Fruit fly (Drosophila melanogaster) whole organism, prepupa: ENCODE data around the gene CG17633.
A peak's percentile ranks its signal among the peaks of the same experiment; 100 is the strongest.

Experiments used
- CG11902 ChIP-seq: fragments of 200-800 bp; sonication (Bioruptor generic); optimal IDR thresholded peaks from 3 replicates; lab custom pipeline; 2016; ENCODE audit warnings: missing biosample characterization, missing genetic modification characterization
- CG3919 ChIP-seq: fragments of 200-800 bp; sonication (Bioruptor generic); optimal IDR thresholded peaks from 3 replicates; lab custom pipeline; 2016; ENCODE audit warnings: missing biosample characterization, missing genetic modification characterization
- CG6854 ChIP-seq: fragments of 200-800 bp; sonication (Bioruptor generic); optimal IDR thresholded peaks from 2 replicates; lab custom pipeline; 2017; ENCODE audit warnings: missing biosample characterization, mild to moderate bottlenecking, missing genetic modification characterization
- Eip75B ChIP-seq: fragments of 200-800 bp; sonication (Bioruptor generic); optimal IDR thresholded peaks from 3 replicates; lab custom pipeline; 2016; ENCODE audit warnings: missing biosample characterization, missing genetic modification characterization
- Eip78C ChIP-seq: fragments of 200-800 bp; sonication (Bioruptor generic); peaks from one replicate; lab custom pipeline; 2016; ENCODE audit warnings: missing biosample characterization, missing genetic modification characterization
- Ets21C ChIP-seq: fragments of 200-800 bp; sonication (Bioruptor generic); optimal IDR thresholded peaks from 3 replicates; lab custom pipeline; 2016; ENCODE audit warnings: missing biosample characterization, missing genetic modification characterization
- Sox14 ChIP-seq: fragments of 200-800 bp; sonication (Bioruptor generic); optimal IDR thresholded peaks from 3 replicates; lab custom pipeline; 2016; ENCODE audit warnings: missing biosample characterization, missing genetic modification characterization
- acj6 ChIP-seq: fragments of 200-800 bp; sonication (Bioruptor generic); optimal IDR thresholded peaks from 3 replicates; lab custom pipeline; 2016; ENCODE audit warnings: missing biosample characterization, missing genetic modification characterization
- cyc ChIP-seq: fragments of 200-800 bp; sonication (Bioruptor generic); optimal IDR thresholded peaks from 3 replicates; lab custom pipeline; 2016; ENCODE audit warnings: missing biosample characterization, missing genetic modification characterization
- fd59A ChIP-seq: fragments of 200-800 bp; sonication (Bioruptor generic); optimal IDR thresholded peaks from 2 replicates; lab custom pipeline; 2017; ENCODE audit warnings: missing biosample characterization, mild to moderate bottlenecking, missing genetic modification characterization, missing genetic modification reagents
- fkh ChIP-seq: fragments of 200-800 bp; sonication (Bioruptor generic); optimal IDR thresholded peaks from 3 replicates; lab custom pipeline; 2017; ENCODE audit warnings: missing biosample characterization, mild to moderate bottlenecking, missing genetic modification characterization, moderate library complexity
- pdm3 ChIP-seq: fragments of 200-800 bp; sonication (Bioruptor generic); optimal IDR thresholded peaks from 3 replicates; lab custom pipeline; 2016; ENCODE audit warnings: missing biosample characterization, missing genetic modification characterization
- svp ChIP-seq: fragments of 200-800 bp; sonication (Bioruptor generic); peaks from one replicate; lab custom pipeline; 2016; ENCODE audit warnings: missing biosample characterization, missing genetic modification characterization

CG17633 gene

dm6 chr2L:9790535-9790992, 21.7 kb downstream of the CG17633 start, which contains the start of gene CG4036:
Gene CG4036, plus strand, starts transcription at chr2L:9790882.
- no peak for TF ChIP-seq pdm3 (GFP tag; lab: Kevin White, UChicago)
- no peak for TF ChIP-seq CG3919 (GFP tag; lab: Kevin White, UChicago)
- peak; percentile 16 for TF ChIP-seq CG6854
- TF ChIP-seq Sox14 = peak; percentile 31
- TF ChIP-seq, all 60 proteins: peak for 2

dm6 chr2L:9792945-9793344, 24.1 kb downstream of the CG17633 start, which contains the start of gene CG13123:
Gene CG13123, minus strand, starts transcription at chr2L:9793107.
- no peak for TF ChIP-seq Eip78C (GFP tag; lab: Kevin White, UChicago)
- TF ChIP-seq acj6 (GFP tag; lab: Kevin White, UChicago) = no peak
- TF ChIP-seq fkh (GFP tag; lab: Kevin White, UChicago) = peak; percentile 86
- no peak for TF ChIP-seq Eip75B
- no peak for TF ChIP-seq CG11902 (GFP tag; lab: Kevin White, UChicago)
- no peak for TF ChIP-seq fd59A (GFP tag; lab: Kevin White, UChicago)
- TF ChIP-seq Sox14 = peak; percentile 10
- no peak for TF ChIP-seq cyc (GFP tag; lab: Kevin White, UChicago)
- TF ChIP-seq svp (GFP tag; lab: Kevin White, UChicago) = no peak
- TF ChIP-seq Ets21C (GFP tag; lab: Kevin White, UChicago) = no peak
